Worm (Caenorhabditis elegans) whole organism, late embryonic: Measurements from ENCODE around the gene ZC373.2.

Experiments
- K09A11.1 ChIP-seq: sonication (generic microtip); optimal IDR thresholded peaks from 2 replicates; lab custom pipeline; 2017; ENCODE audit warnings: antibody characterized with exemption, mild to moderate bottlenecking, missing genetic modification characterization, missing compliant biosample characterization; ENCODE audit not compliant: insufficient read depth
- ama-1 ChIP-seq: fragments of 150-350 bp; optimal IDR thresholded peaks from 2 replicates; lab custom pipeline; 2014
- ceh-19 ChIP-seq: fragments of 200-800 bp; sonication (Bioruptor generic); optimal IDR thresholded peaks from 2 replicates; lab custom pipeline; 2018; ENCODE audit warnings: mild to moderate bottlenecking, missing genetic modification characterization, missing compliant biosample characterization
- dve-1 ChIP-seq: sonication (generic microtip); optimal IDR thresholded peaks from 2 replicates; lab custom pipeline; 2017; ENCODE audit warnings: antibody characterized with exemption, mild to moderate bottlenecking, missing genetic modification characterization, missing compliant biosample characterization
- ets-4 ChIP-seq: sonication (generic microtip); optimal IDR thresholded peaks from 2 replicates; lab custom pipeline; 2016; ENCODE audit warnings: missing genetic modification characterization, missing compliant biosample characterization
- lin-11 ChIP-seq: fragments of 200-800 bp; sonication (Bioruptor generic); optimal IDR thresholded peaks from 2 replicates; lab custom pipeline; 2018; ENCODE audit warnings: mild to moderate bottlenecking, missing genetic modification characterization, missing compliant biosample characterization
- mec-3 ChIP-seq: sonication (generic microtip); optimal IDR thresholded peaks from 2 replicates; lab custom pipeline; 2016; ENCODE audit warnings: borderline replicate concordance, missing genetic modification characterization, missing compliant biosample characterization
- pag-3 ChIP-seq: sonication (generic microtip); optimal IDR thresholded peaks from 2 replicates; lab custom pipeline; 2016; ENCODE audit warnings: missing compliant biosample characterization, missing genetic modification characterization, borderline replicate concordance
- pax-1 ChIP-seq: fragments of 150-350 bp; optimal IDR thresholded peaks from 2 replicates; lab custom pipeline; 2014; ENCODE audit warnings: missing biosample characterization, missing genetic modification characterization

DNA sequence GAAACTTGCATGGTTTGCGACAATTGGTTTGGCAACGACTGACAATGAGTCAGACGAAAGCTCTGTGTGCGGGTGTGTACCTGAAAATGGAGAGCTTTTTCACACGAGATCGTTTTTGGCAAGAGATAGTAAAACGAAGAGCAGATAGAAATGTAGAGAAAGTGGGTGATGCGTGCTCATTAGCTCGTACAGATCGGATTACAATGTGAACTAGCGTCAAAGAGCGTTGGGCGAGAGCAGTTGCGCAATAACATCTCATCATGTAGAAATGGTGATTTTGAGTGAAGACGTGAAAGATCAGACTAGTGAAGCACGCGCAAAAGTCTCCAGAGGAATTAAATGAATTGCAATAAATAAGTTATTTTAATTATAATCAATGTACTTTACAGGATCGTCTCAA is 36.9 kb upstream of the ZC373.2 start, which contains the start of gene flp-2:
- TF ChIP-seq ets-4 (tag; lab: Kevin White, UChicago) (no peak), pax-1 (tag; lab: Kevin White, UChicago) (no peak), ceh-19 (GFP tag; lab: Kevin White, UChicago) (no peak), K09A11.1 (tag; lab: Kevin White, UChicago) (no peak), ama-1 (lab: Kevin White, UChicago) (no peak), mec-3 (tag; lab: Kevin White, UChicago) (no peak), pag-3 (tag; lab: Kevin White, UChicago) (no peak), dve-1 (tag; lab: Kevin White, UChicago) (no peak), lin-11 (no peak)
